Worm (Caenorhabditis elegans): ENCODE results near the gene F53E4.1.

ce11 chrV:15610350-15610940 is 57.7 kb downstream of the F53E4.1 start, which contains the start of the genes fbxa-153 and str-12:
- TF ChIP-seq ztf-29 (GFP tag; IDR thresholded peaks at IDR 0.05) (no peak), ztf-23 (GFP tag; IDR thresholded peaks at IDR 0.05) (no peak), T22C8.4 (GFP tag; IDR thresholded peaks at IDR 0.05) (no peak), med-1 (GFP tag; optimal IDR thresholded peaks at IDR 0.05; ENCODE audit: insufficient read depth) (no peak), flt-1 (GFP tag; IDR thresholded peaks at IDR 0.05) (peak; percentile 45), tab-1 (GFP tag; IDR thresholded peaks at IDR 0.05) (no peak), ref-1 (GFP tag; conservative IDR thresholded peaks at IDR 0.05) (no peak), klf-2 (GFP tag; conservative IDR thresholded peaks at IDR 0.05) (no peak)
